Worm (Caenorhabditis elegans) whole organism, late embryonic: ENCODE data around the gene sri-6.

Experiments
- C08G9.2 ChIP-seq: sonication (generic microtip); optimal IDR thresholded peaks from 2 replicates; lab custom pipeline; 2016; ENCODE audit warnings: mild to moderate bottlenecking, missing genetic modification characterization, moderate library complexity, missing compliant biosample characterization
- C38D4.7 ChIP-seq: fragments of 200-800 bp; sonication (Bioruptor generic); optimal IDR thresholded peaks from 2 replicates; lab custom pipeline; 2018; ENCODE audit warnings: mild to moderate bottlenecking, missing genetic modification characterization, moderate library complexity, missing compliant biosample characterization
- K09A11.1 ChIP-seq: sonication (generic microtip); optimal IDR thresholded peaks from 2 replicates; lab custom pipeline; 2017; ENCODE audit warnings: antibody characterized with exemption, mild to moderate bottlenecking, missing genetic modification characterization, missing compliant biosample characterization; ENCODE audit not compliant: insufficient read depth
- Y22D7AL.16 ChIP-seq: sonication (generic microtip); optimal IDR thresholded peaks from 2 replicates; lab custom pipeline; 2016; ENCODE audit warnings: missing genetic modification characterization, missing compliant biosample characterization
- ahr-1 ChIP-seq: sonication (generic microtip); optimal IDR thresholded peaks from 2 replicates; lab custom pipeline; 2016; ENCODE audit warnings: missing genetic modification characterization, missing compliant biosample characterization
- ama-1 ChIP-seq: fragments of 150-350 bp; optimal IDR thresholded peaks from 2 replicates; lab custom pipeline; 2014
- ceh-18 ChIP-seq: sonication (generic microtip); optimal IDR thresholded peaks from 2 replicates; lab custom pipeline; 2016; ENCODE audit warnings: missing genetic modification characterization, missing compliant biosample characterization
- ceh-2 ChIP-seq: sonication (generic microtip); optimal IDR thresholded peaks from 2 replicates; lab custom pipeline; 2016; ENCODE audit warnings: missing genotype, missing genetic modification characterization, missing compliant biosample characterization
- ceh-22 ChIP-seq: sonication (generic microtip); optimal IDR thresholded peaks from 2 replicates; lab custom pipeline; 2017; ENCODE audit warnings: missing biosample characterization, missing genetic modification characterization
- ceh-30 ChIP-seq: fragments of 150-350 bp; optimal IDR thresholded peaks from 2 replicates; lab custom pipeline; 2014; ENCODE audit warnings: missing biosample characterization, missing genetic modification characterization
- ceh-31 ChIP-seq: sonication (generic microtip); optimal IDR thresholded peaks from 2 replicates; lab custom pipeline; 2016; ENCODE audit warnings: missing genetic modification characterization, missing compliant biosample characterization
- ceh-34 ChIP-seq: sonication (generic microtip); optimal IDR thresholded peaks from 2 replicates; lab custom pipeline; 2016; ENCODE audit warnings: mild to moderate bottlenecking, missing genetic modification characterization, missing compliant biosample characterization
- ceh-6 ChIP-seq: fragments of 200-800 bp; sonication (Bioruptor generic); optimal IDR thresholded peaks from 2 replicates; lab custom pipeline; 2018; ENCODE audit warnings: mild to moderate bottlenecking, missing genetic modification characterization, missing compliant biosample characterization
- che-1 ChIP-seq: sonication (generic microtip); optimal IDR thresholded peaks from 2 replicates; lab custom pipeline; 2016; ENCODE audit warnings: mild to moderate bottlenecking, missing genetic modification characterization, missing compliant biosample characterization
- dmd-4 ChIP-seq: sonication (generic microtip); optimal IDR thresholded peaks from 2 replicates; lab custom pipeline; 2016; ENCODE audit warnings: borderline replicate concordance, missing genetic modification characterization, missing compliant biosample characterization
- elt-2 ChIP-seq: sonication (generic microtip); optimal IDR thresholded peaks from 2 replicates; lab custom pipeline; 2016; ENCODE audit warnings: missing genetic modification reagents, missing genetic modification characterization, missing compliant biosample characterization
- ets-4 ChIP-seq: sonication (generic microtip); optimal IDR thresholded peaks from 2 replicates; lab custom pipeline; 2016; ENCODE audit warnings: missing genetic modification characterization, missing compliant biosample characterization
- eyg-1 ChIP-seq: sonication (generic microtip); optimal IDR thresholded peaks from 2 replicates; lab custom pipeline; 2016; ENCODE audit warnings: missing genotype, missing genetic modification characterization, missing compliant biosample characterization
- fax-1 ChIP-seq: sonication (generic microtip); optimal IDR thresholded peaks from 2 replicates; lab custom pipeline; 2016; ENCODE audit warnings: missing genotype, missing genetic modification characterization, missing compliant biosample characterization
- fkh-10 ChIP-seq: fragments of 150-350 bp; optimal IDR thresholded peaks from 2 replicates; lab custom pipeline; 2014; ENCODE audit warnings: missing biosample characterization, missing genetic modification reagents, missing genetic modification characterization
- fkh-6 ChIP-seq: sonication (generic microtip); optimal IDR thresholded peaks from 2 replicates; lab custom pipeline; 2016; ENCODE audit warnings: missing genetic modification characterization, missing compliant biosample characterization
- hlh-13 ChIP-seq: fragments of 200-800 bp; sonication (Bioruptor generic); optimal IDR thresholded peaks from 2 replicates; lab custom pipeline; 2018; ENCODE audit warnings: mild to moderate bottlenecking, missing genetic modification characterization, missing compliant biosample characterization
- hlh-15 ChIP-seq: sonication (generic microtip); optimal IDR thresholded peaks from 2 replicates; lab custom pipeline; 2016; ENCODE audit warnings: missing genetic modification characterization, missing compliant biosample characterization
- hlh-6 ChIP-seq: sonication (generic microtip); optimal IDR thresholded peaks from 2 replicates; lab custom pipeline; 2016; ENCODE audit warnings: missing genotype, missing genetic modification characterization, missing compliant biosample characterization
- lim-6 ChIP-seq: sonication (generic microtip); optimal IDR thresholded peaks from 2 replicates; lab custom pipeline; 2016; ENCODE audit warnings: missing genetic modification characterization, missing compliant biosample characterization
- nhr-232 ChIP-seq: sonication (generic microtip); optimal IDR thresholded peaks from 2 replicates; lab custom pipeline; 2016; ENCODE audit warnings: missing genetic modification characterization, missing compliant biosample characterization
- npax-4 ChIP-seq: sonication (generic microtip); optimal IDR thresholded peaks from 2 replicates; lab custom pipeline; 2016; ENCODE audit warnings: missing genetic modification characterization, missing compliant biosample characterization
- pag-3 ChIP-seq: sonication (generic microtip); optimal IDR thresholded peaks from 2 replicates; lab custom pipeline; 2016; ENCODE audit warnings: missing compliant biosample characterization, missing genetic modification characterization, borderline replicate concordance
- pat-9 ChIP-seq: fragments of 200-800 bp; sonication (Bioruptor generic); optimal IDR thresholded peaks from 2 replicates; lab custom pipeline; 2018; ENCODE audit warnings: mild to moderate bottlenecking, missing genetic modification characterization, moderate library complexity, missing compliant biosample characterization
- pha-4 ChIP-seq: fragments of 150-350 bp; optimal IDR thresholded peaks from 2 replicates; lab custom pipeline; 2018; ENCODE audit warnings: missing biosample characterization, missing genetic modification reagents, missing genetic modification characterization
- pqm-1 ChIP-seq: sonication (generic microtip); optimal IDR thresholded peaks from 2 replicates; lab custom pipeline; 2016; ENCODE audit warnings: missing genetic modification characterization, missing compliant biosample characterization
- pros-1 ChIP-seq: fragments of 150-350 bp; optimal IDR thresholded peaks from 2 replicates; lab custom pipeline; 2014; ENCODE audit warnings: missing biosample characterization, missing genetic modification reagents, missing genetic modification characterization
- ref-2 ChIP-seq: sonication (generic microtip); optimal IDR thresholded peaks from 2 replicates; lab custom pipeline; 2016; ENCODE audit warnings: missing genetic modification characterization, missing compliant biosample characterization
- syd-9 ChIP-seq: sonication (generic microtip); optimal IDR thresholded peaks from 2 replicates; lab custom pipeline; 2016; ENCODE audit warnings: mild to moderate bottlenecking, missing genetic modification characterization, moderate library complexity, missing compliant biosample characterization
- tbx-7 ChIP-seq: sonication (generic microtip); optimal IDR thresholded peaks from 2 replicates; lab custom pipeline; 2016; ENCODE audit warnings: missing genotype, missing genetic modification characterization, missing compliant biosample characterization
- ttx-3 ChIP-seq: sonication (generic microtip); optimal IDR thresholded peaks from 2 replicates; lab custom pipeline; 2016; ENCODE audit warnings: missing genetic modification reagents, missing genetic modification characterization, missing compliant biosample characterization
- unc-42 ChIP-seq: sonication (generic microtip); optimal IDR thresholded peaks from 2 replicates; lab custom pipeline; 2016; ENCODE audit warnings: missing genotype, missing genetic modification characterization, missing compliant biosample characterization
- unc-55 ChIP-seq: sonication (generic microtip); optimal IDR thresholded peaks from 2 replicates; lab custom pipeline; 2017; ENCODE audit warnings: missing biosample characterization, missing genetic modification reagents, missing genetic modification characterization
- unc-86 ChIP-seq: sonication (generic microtip); optimal IDR thresholded peaks from 2 replicates; lab custom pipeline; 2016; ENCODE audit warnings: missing genetic modification characterization, missing compliant biosample characterization
- zip-5 ChIP-seq: sonication (generic microtip); optimal IDR thresholded peaks from 2 replicates; lab custom pipeline; 2016; ENCODE audit warnings: missing genetic modification characterization, missing compliant biosample characterization

Gene sri-6

ce11 chrV:13206514-13206913, 21.0 kb downstream of the sri-6 start:
- TF ChIP-seq ceh-18 (tag; lab: Kevin White, UChicago) = no peak
- TF ChIP-seq zip-5 (tag; lab: Kevin White, UChicago) = no peak
- TF ChIP-seq hlh-13 (GFP tag; lab: Kevin White, UChicago) = no peak
- no peak for TF ChIP-seq ceh-6 (GFP tag; lab: Kevin White, UChicago)
- TF ChIP-seq syd-9 (tag; lab: Kevin White, UChicago) = no peak
- TF ChIP-seq ama-1 (lab: Kevin White, UChicago) = no peak
- TF ChIP-seq unc-42 (tag; lab: Kevin White, UChicago) = no peak
- TF ChIP-seq hlh-6 = no peak
- no peak for TF ChIP-seq hlh-15
- no peak for TF ChIP-seq ets-4 (tag; lab: Kevin White, UChicago)
- TF ChIP-seq pha-4 (tag; lab: Kevin White, UChicago) = no peak
- no peak for TF ChIP-seq ref-2 (tag; lab: Kevin White, UChicago)
- no peak for TF ChIP-seq C08G9.2
- no peak for TF ChIP-seq nhr-232
- TF ChIP-seq eyg-1 (tag; lab: Kevin White, UChicago) = no peak
- TF ChIP-seq, all 69 proteins: peak for 0

ce11 chrV:13207426-13207825, 21.9 kb downstream of the sri-6 start, which contains the start of gene F57B1.5:
Gene F57B1.5 (plus strand): TSS chrV:13207726.
- no peak for TF ChIP-seq npax-4
- TF ChIP-seq fax-1 (tag; lab: Kevin White, UChicago) = no peak
- TF ChIP-seq ahr-1 (tag; lab: Kevin White, UChicago) = no peak
- TF ChIP-seq fkh-10 (GFP tag; lab: Kevin White, UChicago) = no peak
- no peak for TF ChIP-seq unc-55
- no peak for TF ChIP-seq fkh-6 (tag; lab: Kevin White, UChicago)
- TF ChIP-seq ttx-3 = no peak
- TF ChIP-seq unc-86 = no peak
- TF ChIP-seq ceh-34 (tag; lab: Kevin White, UChicago) = no peak
- no peak for TF ChIP-seq ceh-31 (tag; lab: Kevin White, UChicago)
- TF ChIP-seq ceh-2 = no peak
- no peak for TF ChIP-seq lim-6 (tag; lab: Kevin White, UChicago)
- TF ChIP-seq che-1 (tag; lab: Kevin White, UChicago) = no peak
- TF ChIP-seq hlh-15 = no peak
- no peak for TF ChIP-seq ceh-22 (tag; lab: Kevin White, UChicago)
- no peak for TF ChIP-seq pag-3 (tag; lab: Kevin White, UChicago)
- TF ChIP-seq, all 69 proteins: peak for 0

ce11 chrV:13209567-13209966, 24.1 kb downstream of the sri-6 start, which contains the start of gene F57B1.6:
Gene F57B1.6 (plus strand): TSS chrV:13209645.
- no peak for TF ChIP-seq C38D4.7 (GFP tag; lab: Kevin White, UChicago)
- no peak for TF ChIP-seq Y22D7AL.16 (tag; lab: Kevin White, UChicago)
- TF ChIP-seq pros-1 = no peak
- no peak for TF ChIP-seq ceh-30 (tag; lab: Kevin White, UChicago)
- no peak for TF ChIP-seq elt-2
- no peak for TF ChIP-seq K09A11.1 (tag; lab: Kevin White, UChicago)

ce11 chrV:13212584-13212983, 27.1 kb downstream of the sri-6 start:
- TF ChIP-seq ceh-34 (tag; lab: Kevin White, UChicago) = no peak
- TF ChIP-seq pat-9 (tag; lab: Kevin White, UChicago) = no peak
- no peak for TF ChIP-seq tbx-7
- no peak for TF ChIP-seq hlh-13 (GFP tag; lab: Kevin White, UChicago)
- no peak for TF ChIP-seq syd-9 (tag; lab: Kevin White, UChicago)
- TF ChIP-seq dmd-4 (tag; lab: Kevin White, UChicago) = no peak
- TF ChIP-seq ceh-6 (GFP tag; lab: Kevin White, UChicago) = no peak
- TF ChIP-seq elt-2 = peak; percentile 94
- TF ChIP-seq pqm-1 = peak; percentile 42
- no peak for TF ChIP-seq unc-55
